Worm (Caenorhabditis elegans) whole organism, early embryonic: ENCODE data around the gene lipl-3.

Source experiments
- B0310.2 ChIP-seq: sonication (generic microtip); optimal IDR thresholded peaks from 2 replicates; lab custom pipeline; 2016; ENCODE audit warnings: mild to moderate bottlenecking, missing genetic modification characterization, missing compliant biosample characterization
- aly-1 ChIP-seq: sonication (generic microtip); optimal IDR thresholded peaks from 2 replicates; lab custom pipeline; 2016; ENCODE audit warnings: missing genetic modification characterization, missing compliant biosample characterization
- ama-1 ChIP-seq: fragments of 150-350 bp; optimal IDR thresholded peaks from 2 replicates; lab custom pipeline; 2014
- ceh-13 ChIP-seq: fragments of 200-800 bp; sonication (Bioruptor generic); optimal IDR thresholded peaks from 2 replicates; lab custom pipeline; 2018; ENCODE audit warnings: mild to moderate bottlenecking, missing genetic modification characterization, missing compliant biosample characterization
- ceh-36 ChIP-seq: sonication (generic microtip); optimal IDR thresholded peaks from 2 replicates; lab custom pipeline; 2016; ENCODE audit warnings: missing genetic modification characterization, inconsistent platforms, missing compliant biosample characterization
- ets-7 ChIP-seq: sonication (generic microtip); optimal IDR thresholded peaks from 2 replicates; lab custom pipeline; 2016; ENCODE audit warnings: missing genotype, missing genetic modification characterization, missing compliant biosample characterization
- hmbx-1 ChIP-seq: sonication (generic microtip); optimal IDR thresholded peaks from 2 replicates; lab custom pipeline; 2016; ENCODE audit warnings: mild to moderate bottlenecking, missing genetic modification characterization, missing compliant biosample characterization
- hmg-4 ChIP-seq: fragments of 200-800 bp; sonication (Bioruptor generic); optimal IDR thresholded peaks from 2 replicates; lab custom pipeline; 2018; ENCODE audit warnings: mild to moderate bottlenecking, missing genetic modification characterization, missing compliant biosample characterization
- hnd-1 ChIP-seq: sonication (generic microtip); optimal IDR thresholded peaks from 2 replicates; lab custom pipeline; 2016; ENCODE audit warnings: missing genetic modification characterization, missing compliant biosample characterization
- pes-1 ChIP-seq: fragments of 200-800 bp; sonication (Bioruptor generic); IDR thresholded peaks from 2 replicates; pipeline ENCODE4 v1.3.6; 2022; ENCODE audit warnings: missing genetic modification reagents, missing genetic modification characterization, missing compliant biosample characterization
- scrt-1 ChIP-seq: fragments of 200-800 bp; sonication (Bioruptor generic); IDR thresholded peaks from 2 replicates; pipeline ENCODE4 v1.3.6; 2022; ENCODE audit warnings: missing genetic modification characterization, missing compliant biosample characterization
- sea-1 ChIP-seq: fragments of 200-800 bp; sonication (Bioruptor generic); conservative IDR thresholded peaks from 2 replicates; pipeline ENCODE4 v1.3.6; 2022; ENCODE audit warnings: missing genetic modification characterization, missing compliant biosample characterization
- tbx-11 ChIP-seq: fragments of 200-800 bp; sonication (Bioruptor generic); IDR thresholded peaks from 2 replicates; pipeline ENCODE4 v1.3.6; 2022; ENCODE audit warnings: missing genetic modification characterization, missing compliant biosample characterization
- tbx-37 ChIP-seq: fragments of 200-800 bp; sonication (Bioruptor generic); conservative IDR thresholded peaks from 2 replicates; pipeline ENCODE4 v1.3.6; 2022; ENCODE audit warnings: missing genetic modification reagents, missing genetic modification characterization, missing compliant biosample characterization
- tra-4 ChIP-seq: sonication (generic microtip); optimal IDR thresholded peaks from 2 replicates; lab custom pipeline; 2017; ENCODE audit warnings: missing genetic modification characterization, missing compliant biosample characterization

lipl-3 gene

DNA sequence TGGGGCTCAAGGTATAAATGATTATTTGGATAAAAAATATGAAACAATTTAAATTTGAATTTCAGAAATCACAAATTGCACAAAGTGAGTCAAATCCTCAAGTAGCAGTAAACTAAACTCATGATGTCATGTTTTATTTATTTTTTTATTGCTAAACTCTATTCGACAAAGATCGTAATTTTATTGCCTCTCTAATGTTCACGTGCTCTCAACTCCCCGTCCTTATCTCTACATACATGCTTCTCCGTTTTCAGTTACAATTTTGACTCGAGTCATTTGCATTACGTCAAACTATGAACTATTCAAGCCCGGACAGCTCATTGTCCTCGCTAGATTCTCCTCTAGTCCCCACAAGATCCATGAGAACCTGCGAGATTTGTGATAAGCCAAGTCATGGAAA is 49.5 kb downstream of the lipl-3 start, which contains the start of gene nhr-99:
nhr-99 (plus strand) TSS at position 263 of the 400 bp plus-strand sequence.
- TF ChIP-seq sea-1 (GFP tag; lab: Robert Waterston, UW): no peak
- TF ChIP-seq ceh-36 (tag; lab: Kevin White, UChicago): no peak
- no peak for TF ChIP-seq hnd-1 (tag; lab: Kevin White, UChicago)
- no peak for TF ChIP-seq ceh-13 (GFP tag; lab: Kevin White, UChicago)
- no peak for TF ChIP-seq pes-1 (GFP tag; lab: Robert Waterston, UW)
- TF ChIP-seq B0310.2: no peak
- TF ChIP-seq hmbx-1 (tag; lab: Kevin White, UChicago): no peak
- TF ChIP-seq tbx-11 (GFP tag; lab: Robert Waterston, UW): no peak
- TF ChIP-seq ets-7 (tag; lab: Kevin White, UChicago): no peak

DNA sequence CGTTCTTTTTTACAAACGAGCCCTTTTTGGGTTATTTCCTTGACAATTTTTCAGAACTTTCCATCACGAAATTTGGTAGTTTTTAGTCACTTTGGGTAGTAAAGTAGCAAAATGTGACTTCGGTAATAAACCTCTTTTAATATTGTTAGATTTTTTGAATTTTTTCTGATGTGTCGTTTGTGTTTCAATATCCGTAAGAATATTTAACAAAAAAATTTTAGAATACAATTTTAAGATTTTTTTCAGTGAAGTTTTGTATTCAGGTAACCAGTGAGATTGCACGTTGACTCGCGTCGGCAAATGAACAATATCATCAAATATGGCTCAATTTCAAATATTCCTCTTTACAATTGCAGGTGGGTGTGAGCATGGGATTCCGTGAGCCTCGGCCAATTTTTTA is 51.4 kb downstream of the lipl-3 start, which contains the start of gene srt-31:
srt-31 (plus strand) TSS at position 301 of the 400 bp plus-strand sequence.
- TF ChIP-seq hmg-4 (GFP tag; lab: Kevin White, UChicago) (no peak), scrt-1 (GFP tag; lab: Robert Waterston, UW) (no peak), sea-1 (GFP tag; lab: Robert Waterston, UW) (no peak), aly-1 (tag; lab: Kevin White, UChicago) (no peak), tra-4 (tag; lab: Kevin White, UChicago) (no peak), ama-1 (lab: Kevin White, UChicago) (no peak), tbx-11 (GFP tag; lab: Robert Waterston, UW) (no peak), tbx-37 (GFP tag; lab: Robert Waterston, UW) (no peak), B0310.2 (no peak), hmbx-1 (tag; lab: Kevin White, UChicago) (no peak), pes-1 (GFP tag; lab: Robert Waterston, UW) (no peak), ets-7 (tag; lab: Kevin White, UChicago) (no peak), hnd-1 (tag; lab: Kevin White, UChicago) (no peak)
